Fruit fly (Drosophila melanogaster): ENCODE data around the gene Ptp61F.
A peak's percentile ranks its signal among the peaks of the same experiment; 100 is the strongest.

The Ptp61F gene

DNA sequence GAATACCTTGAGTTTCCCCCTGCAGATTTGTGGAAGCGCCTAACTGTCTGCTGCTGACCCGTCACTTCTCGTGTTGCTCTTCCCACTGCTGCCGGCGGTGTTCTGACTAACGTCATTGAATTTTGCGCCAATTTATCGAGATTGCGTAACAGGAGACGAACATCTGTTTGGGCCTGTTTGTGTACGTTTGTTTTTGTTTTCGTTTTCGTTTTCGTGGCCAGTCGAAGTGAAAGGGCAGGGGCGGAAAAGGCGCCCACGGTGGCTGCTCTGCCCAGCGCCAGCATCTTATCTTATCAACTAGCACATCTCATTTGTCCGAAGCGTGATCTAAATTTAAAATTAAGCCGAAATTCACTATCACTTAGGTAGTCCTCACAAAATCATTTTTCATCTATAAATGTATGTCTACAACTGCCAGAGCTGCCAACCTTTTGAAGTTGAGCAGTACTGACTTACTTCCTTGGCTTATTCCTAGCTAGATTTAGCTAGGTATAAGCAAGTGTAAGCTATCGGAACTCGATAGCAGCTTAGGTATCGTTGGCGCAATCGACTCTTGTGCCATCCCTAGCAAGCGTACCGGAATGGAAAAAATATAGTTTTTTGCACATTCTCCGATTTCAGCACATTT lies 167.9 kb downstream of the Ptp61F start, which contains the start of the genes Ctr9 and Nt5a (continued):
- TF ChIP-seq jumu (GFP tag; optimal IDR thresholded peaks at IDR 0.05) (peak; percentile 56), Elba2 (GFP tag; optimal IDR thresholded peaks at IDR 0.05) (no peak), dimm (GFP tag; IDR thresholded peaks at IDR 0.05) (no peak), CG14441 (GFP tag; IDR thresholded peaks at IDR 0.05) (no peak), tx (GFP tag; optimal IDR thresholded peaks at IDR 0.05) (peak; percentile 79), Blimp-1 (GFP tag; optimal IDR thresholded peaks at IDR 0.05) (peak; percentile 71), sd (tag; optimal IDR thresholded peaks at IDR 0.05) (peak; percentile 40), CG12219 (GFP tag; optimal IDR thresholded peaks at IDR 0.05) (no peak), sug (tag; optimal IDR thresholded peaks at IDR 0.05) (peak; percentile 75), Awh (GFP tag; IDR thresholded peaks at IDR 0.05) (no peak), CG12299 (tag; optimal IDR thresholded peaks at IDR 0.05) (no peak), Nf-YC (tag; optimal IDR thresholded peaks at IDR 0.05) (no peak), Hey (tag; optimal IDR thresholded peaks at IDR 0.05) (no peak), CG11085 (GFP tag; IDR thresholded peaks at IDR 0.05) (no peak), BEAF-32 (GFP tag; optimal IDR thresholded peaks at IDR 0.05) (peak; percentile 79), run (tag; optimal IDR thresholded peaks at IDR 0.05) (no peak), Hmx (GFP tag; optimal IDR thresholded peaks at IDR 0.05) (no peak), phol (tag; optimal IDR thresholded peaks at IDR 0.05) (peak; percentile 47), Doc3 (GFP tag; IDR thresholded peaks at IDR 0.05; ENCODE audit: partially characterized antibody) (peak; percentile 65), CG9817 (tag; optimal IDR thresholded peaks at IDR 0.05) (peak; percentile 65), tup (GFP tag; optimal IDR thresholded peaks at IDR 0.05) (no peak), Mes4 (GFP tag; optimal IDR thresholded peaks at IDR 0.05) (no peak), Hr3 (GFP tag; optimal IDR thresholded peaks at IDR 0.05) (peak; percentile 26), pan (optimal IDR thresholded peaks at IDR 0.05) (no peak), pan (GFP tag; optimal IDR thresholded peaks at IDR 0.05 in 1 of 2, IDR thresholded peaks at IDR 0.05 in 1 of 2) (no peak), CG15696 (tag; optimal IDR thresholded peaks at IDR 0.05) (no peak), crol (GFP tag; IDR thresholded peaks at IDR 0.05) (no peak), CG2712 (tag; optimal IDR thresholded peaks at IDR 0.05) (peak; percentile 58), disco-r (GFP tag; optimal IDR thresholded peaks at IDR 0.05) (no peak), CG7928 (GFP tag; optimal IDR thresholded peaks at IDR 0.05) (peak; percentile 45), CG10979 (tag; optimal IDR thresholded peaks at IDR 0.05) (peak; percentile 13), CG15269 (tag; optimal IDR thresholded peaks at IDR 0.05) (no peak), CG33213 (GFP tag; optimal IDR thresholded peaks at IDR 0.05) (peak; percentile 43), Bgb (GFP tag; IDR thresholded peaks at IDR 0.05; ENCODE audit: partially characterized antibody) (peak; percentile 85), Dll (GFP tag; IDR thresholded peaks at IDR 0.05; ENCODE audit: partially characterized antibody) (peak; percentile 75; the same call in 3 of the 4 replicates), psq (GFP tag; optimal IDR thresholded peaks at IDR 0.05) (no peak), chn (GFP tag; optimal IDR thresholded peaks at IDR 0.05) (peak; percentile 48), CG6272 (GFP tag; IDR thresholded peaks at IDR 0.05) (peak; percentile 62), CG11560 (tag; IDR thresholded peaks at IDR 0.05) (no peak), MBD-R2 (GFP tag; IDR thresholded peaks at IDR 0.05) (peak; percentile 97), az2 (GFP tag; optimal IDR thresholded peaks at IDR 0.05) (peak; percentile 31), CG6765 (GFP tag; optimal IDR thresholded peaks at IDR 0.05) (no peak), Adf1 (GFP tag; IDR thresholded peaks at IDR 0.05) (0 out of 2 replicates have a peak, but pooled peaks have one; percentile 38), CG8924 (tag; optimal IDR thresholded peaks at IDR 0.05) (peak; percentile 52), Atf-2 (GFP tag; optimal IDR thresholded peaks at IDR 0.05) (no peak), al (GFP tag; IDR thresholded peaks at IDR 0.05) (peak; percentile 32; the same call in 1 of the 2 replicates), CG11696 (GFP tag; IDR thresholded peaks at IDR 0.05) (no peak), cg (GFP tag; optimal IDR thresholded peaks at IDR 0.05) (no peak), CG13775 (GFP tag; optimal IDR thresholded peaks at IDR 0.05) (peak; percentile 61), CG9609 (GFP tag; optimal IDR thresholded peaks at IDR 0.05) (peak; percentile 5), Hsf (GFP tag; optimal IDR thresholded peaks at IDR 0.05) (peak; percentile 42)

All from whole organism, embryonic.